Worm (Caenorhabditis elegans) whole organism, late embryonic: ENCODE measurements around the gene Y54G11A.2.

Source experiments
- C08G9.2 ChIP-seq: sonication (generic microtip); optimal IDR thresholded peaks from 2 replicates; lab custom pipeline; 2016; ENCODE audit warnings: mild to moderate bottlenecking, missing genetic modification characterization, moderate library complexity, missing compliant biosample characterization
- C38D4.7 ChIP-seq: fragments of 200-800 bp; sonication (Bioruptor generic); optimal IDR thresholded peaks from 2 replicates; lab custom pipeline; 2018; ENCODE audit warnings: mild to moderate bottlenecking, missing genetic modification characterization, moderate library complexity, missing compliant biosample characterization
- F13H6.1 ChIP-seq: sonication (generic microtip); optimal IDR thresholded peaks from 2 replicates; lab custom pipeline; 2016; ENCODE audit warnings: missing genetic modification characterization, missing compliant biosample characterization
- T23F11.4 ChIP-seq: fragments of 200-800 bp; sonication (Bioruptor generic); optimal IDR thresholded peaks from 2 replicates; lab custom pipeline; 2018; ENCODE audit warnings: mild to moderate bottlenecking, missing genetic modification characterization, missing compliant biosample characterization
- ama-1 ChIP-seq: fragments of 150-350 bp; optimal IDR thresholded peaks from 2 replicates; lab custom pipeline; 2014
- ceh-18 ChIP-seq: sonication (generic microtip); optimal IDR thresholded peaks from 2 replicates; lab custom pipeline; 2016; ENCODE audit warnings: missing genetic modification characterization, missing compliant biosample characterization
- ceh-2 ChIP-seq: sonication (generic microtip); optimal IDR thresholded peaks from 2 replicates; lab custom pipeline; 2016; ENCODE audit warnings: missing genotype, missing genetic modification characterization, missing compliant biosample characterization
- ceh-22 ChIP-seq: sonication (generic microtip); optimal IDR thresholded peaks from 2 replicates; lab custom pipeline; 2017; ENCODE audit warnings: missing biosample characterization, missing genetic modification characterization
- ceh-24 ChIP-seq: sonication (generic microtip); optimal IDR thresholded peaks from 2 replicates; lab custom pipeline; 2016; ENCODE audit warnings: mild to moderate bottlenecking, missing genetic modification characterization, missing compliant biosample characterization
- ceh-30 ChIP-seq: fragments of 150-350 bp; optimal IDR thresholded peaks from 2 replicates; lab custom pipeline; 2014; ENCODE audit warnings: missing biosample characterization, missing genetic modification characterization
- ceh-31 ChIP-seq: sonication (generic microtip); optimal IDR thresholded peaks from 2 replicates; lab custom pipeline; 2016; ENCODE audit warnings: missing genetic modification characterization, missing compliant biosample characterization
- ceh-6 ChIP-seq: fragments of 200-800 bp; sonication (Bioruptor generic); optimal IDR thresholded peaks from 2 replicates; lab custom pipeline; 2018; ENCODE audit warnings: mild to moderate bottlenecking, missing genetic modification characterization, missing compliant biosample characterization
- dve-1 ChIP-seq: sonication (generic microtip); optimal IDR thresholded peaks from 2 replicates; lab custom pipeline; 2017; ENCODE audit warnings: antibody characterized with exemption, mild to moderate bottlenecking, missing genetic modification characterization, missing compliant biosample characterization
- ets-4 ChIP-seq: sonication (generic microtip); optimal IDR thresholded peaks from 2 replicates; lab custom pipeline; 2016; ENCODE audit warnings: missing genetic modification characterization, missing compliant biosample characterization
- eyg-1 ChIP-seq: sonication (generic microtip); optimal IDR thresholded peaks from 2 replicates; lab custom pipeline; 2016; ENCODE audit warnings: missing genotype, missing genetic modification characterization, missing compliant biosample characterization
- fkh-10 ChIP-seq: fragments of 150-350 bp; optimal IDR thresholded peaks from 2 replicates; lab custom pipeline; 2014; ENCODE audit warnings: missing biosample characterization, missing genetic modification reagents, missing genetic modification characterization
- fkh-6 ChIP-seq: sonication (generic microtip); optimal IDR thresholded peaks from 2 replicates; lab custom pipeline; 2016; ENCODE audit warnings: missing genetic modification characterization, missing compliant biosample characterization
- gmeb-2 ChIP-seq: sonication (generic microtip); optimal IDR thresholded peaks from 2 replicates; lab custom pipeline; 2016; ENCODE audit warnings: missing genetic modification characterization, inconsistent platforms, missing compliant biosample characterization
- hlh-13 ChIP-seq: fragments of 200-800 bp; sonication (Bioruptor generic); optimal IDR thresholded peaks from 2 replicates; lab custom pipeline; 2018; ENCODE audit warnings: mild to moderate bottlenecking, missing genetic modification characterization, missing compliant biosample characterization
- hlh-30 ChIP-seq: sonication (generic microtip); optimal IDR thresholded peaks from 2 replicates; lab custom pipeline; 2017; ENCODE audit warnings: antibody characterized with exemption, missing genetic modification characterization, missing compliant biosample characterization; ENCODE audit not compliant: insufficient read depth
- nhr-11 ChIP-seq: fragments of 150-350 bp; optimal IDR thresholded peaks from 2 replicates; lab custom pipeline; 2014; ENCODE audit warnings: missing biosample characterization, missing genetic modification characterization
- nhr-232 ChIP-seq: sonication (generic microtip); optimal IDR thresholded peaks from 2 replicates; lab custom pipeline; 2016; ENCODE audit warnings: missing genetic modification characterization, missing compliant biosample characterization
- npax-4 ChIP-seq: sonication (generic microtip); optimal IDR thresholded peaks from 2 replicates; lab custom pipeline; 2016; ENCODE audit warnings: missing genetic modification characterization, missing compliant biosample characterization
- odd-2 ChIP-seq: sonication (generic microtip); optimal IDR thresholded peaks from 2 replicates; lab custom pipeline; 2017; ENCODE audit warnings: antibody characterized with exemption, mild to moderate bottlenecking, missing genetic modification characterization, missing compliant biosample characterization
- pros-1 ChIP-seq: fragments of 150-350 bp; optimal IDR thresholded peaks from 2 replicates; lab custom pipeline; 2014; ENCODE audit warnings: missing biosample characterization, missing genetic modification reagents, missing genetic modification characterization
- ref-2 ChIP-seq: sonication (generic microtip); optimal IDR thresholded peaks from 2 replicates; lab custom pipeline; 2016; ENCODE audit warnings: missing genetic modification characterization, missing compliant biosample characterization
- rnt-1 ChIP-seq: sonication (generic microtip); optimal IDR thresholded peaks from 2 replicates; lab custom pipeline; 2016; ENCODE audit warnings: missing genetic modification characterization, missing compliant biosample characterization
- ttx-3 ChIP-seq: sonication (generic microtip); optimal IDR thresholded peaks from 2 replicates; lab custom pipeline; 2016; ENCODE audit warnings: missing genetic modification reagents, missing genetic modification characterization, missing compliant biosample characterization
- unc-86 ChIP-seq: sonication (generic microtip); optimal IDR thresholded peaks from 2 replicates; lab custom pipeline; 2016; ENCODE audit warnings: missing genetic modification characterization, missing compliant biosample characterization

Gene Y54G11A.2

ce11 chrII:14252057-14252456 lies at the start of gene Y54G11A.2:
TSS of gene Y54G11A.2 (plus strand) at chrII:14252357.
- TF ChIP-seq ceh-22 (tag; lab: Kevin White, UChicago), result no peak

DNA sequence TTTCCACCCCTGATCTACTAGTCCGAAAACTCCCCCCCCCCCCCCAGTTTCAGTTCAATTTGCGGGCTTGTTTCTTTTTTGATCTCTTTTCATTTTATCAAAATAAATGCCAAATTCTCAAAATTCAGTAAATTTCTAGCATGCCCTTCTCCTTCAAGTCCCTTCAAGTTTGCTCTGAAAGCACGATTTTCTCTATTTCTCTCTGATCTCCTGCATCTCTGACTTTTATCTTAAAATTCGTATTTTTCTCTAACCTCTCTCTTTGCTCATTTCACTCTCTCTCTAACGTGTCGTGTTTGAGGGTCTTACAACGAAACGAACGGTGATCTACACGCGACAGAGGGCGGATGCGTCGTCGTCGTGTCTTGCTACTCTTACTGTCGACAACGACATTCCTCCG lies 46.8 kb upstream of the Y54G11A.2 start, which contains the start of gene ace-3:
Gene ace-3, plus strand, starts transcription at position 301 of the 400 bp plus-strand sequence.
- TF ChIP-seq ets-4 (no peak), ceh-18 (tag; lab: Kevin White, UChicago) (no peak), npax-4 (tag; lab: Kevin White, UChicago) (no peak)
- TF ChIP-seq, all 69 proteins: peak for 0

DNA sequence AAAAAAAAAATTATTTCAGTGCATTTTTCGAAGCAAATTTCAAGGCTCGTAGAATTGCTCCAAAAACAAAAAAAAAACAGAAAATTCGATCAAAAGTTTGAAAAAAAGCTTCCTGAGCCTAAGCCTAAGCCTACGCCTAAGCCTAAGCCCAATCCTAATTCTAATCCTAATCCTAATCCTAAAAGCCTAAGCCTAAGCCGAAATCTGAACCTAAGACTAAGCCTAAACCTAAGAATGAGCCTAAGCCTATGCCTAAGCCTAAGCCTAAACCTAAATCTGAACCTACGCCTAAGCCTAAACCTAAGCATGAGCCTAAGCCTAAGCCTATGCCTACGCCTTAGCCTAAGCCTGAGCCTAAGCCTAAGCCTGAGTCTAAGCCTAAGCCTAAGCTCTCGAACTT lies 45.9 kb upstream of the Y54G11A.2 start:
- TF ChIP-seq C38D4.7 (no peak), dve-1 (tag; lab: Kevin White, UChicago) (peak; percentile 82)

ce11 chrII:14211118-14211517 lies 41.0 kb upstream of the Y54G11A.2 start, which contains the start of gene hot-7:
TSS of gene hot-7 (plus strand) at chrII:14211418.
- TF ChIP-seq ref-2 (tag; lab: Kevin White, UChicago), result no peak
- no peak for TF ChIP-seq hlh-13
- TF ChIP-seq ceh-2, result no peak
- no peak for TF ChIP-seq nhr-232 (tag; lab: Kevin White, UChicago)
- TF ChIP-seq fkh-10 (GFP tag; lab: Kevin White, UChicago), result no peak
- no peak for TF ChIP-seq unc-86 (tag; lab: Kevin White, UChicago)
- TF ChIP-seq, all 69 proteins: peak for 0

DNA sequence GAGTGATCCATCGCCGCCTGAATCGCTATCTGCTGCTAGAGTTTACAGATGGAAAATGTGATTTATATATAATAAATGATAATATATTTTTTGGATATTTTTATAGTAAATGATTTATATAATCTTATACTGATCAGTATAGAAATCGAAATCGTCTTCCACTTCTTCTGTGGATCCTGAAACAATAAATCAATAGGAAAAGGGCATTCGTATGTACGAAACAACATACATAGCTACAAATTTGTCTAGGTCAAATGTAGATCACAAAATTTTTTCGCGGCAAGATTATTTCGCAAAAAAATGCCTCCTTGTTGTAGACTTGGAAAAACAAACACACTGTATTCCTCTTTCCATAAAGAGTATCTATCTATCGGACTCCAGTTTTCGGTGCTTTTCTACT lies 38.0 kb upstream of the Y54G11A.2 start, which contains the start of gene Y48B6A.10:
Gene Y48B6A.10, plus strand, starts transcription at position 301 of the 400 bp plus-strand sequence.
- no peak for TF ChIP-seq ceh-30 (tag; lab: Kevin White, UChicago)
- TF ChIP-seq ceh-18 (tag; lab: Kevin White, UChicago), result no peak
- TF ChIP-seq ref-2 (tag; lab: Kevin White, UChicago), result no peak
- TF ChIP-seq rnt-1, result no peak
- no peak for TF ChIP-seq ceh-6 (GFP tag; lab: Kevin White, UChicago)
- TF ChIP-seq ceh-24 (tag; lab: Kevin White, UChicago), result no peak
- TF ChIP-seq ama-1 (lab: Kevin White, UChicago), result no peak
- TF ChIP-seq ttx-3 (tag; lab: Kevin White, UChicago), result no peak
- no peak for TF ChIP-seq eyg-1 (tag; lab: Kevin White, UChicago)
- TF ChIP-seq odd-2 (tag; lab: Kevin White, UChicago), result no peak
- TF ChIP-seq F13H6.1 (tag; lab: Kevin White, UChicago), result no peak
- TF ChIP-seq T23F11.4 (GFP tag; lab: Kevin White, UChicago), result no peak
- no peak for TF ChIP-seq pros-1 (tag; lab: Kevin White, UChicago)
- TF ChIP-seq hlh-30 (tag; lab: Kevin White, UChicago), result no peak
- TF ChIP-seq ceh-31 (tag; lab: Kevin White, UChicago), result no peak
- TF ChIP-seq gmeb-2 (tag; lab: Kevin White, UChicago), result no peak

- no peak for TF ChIP-seq unc-86 (tag; lab: Kevin White, UChicago)
Observed at ce11 chrII:14218142-14218541, 34.0 kb upstream of the Y54G11A.2 start.

- TF ChIP-seq fkh-6 (tag; lab: Kevin White, UChicago), result no peak
Observed at ce11 chrII:14226175-14226574, 26.0 kb upstream of the Y54G11A.2 start, which contains the start of gene Y48B6A.13. TSS of gene Y48B6A.13 (minus strand) at chrII:14226275.

DNA sequence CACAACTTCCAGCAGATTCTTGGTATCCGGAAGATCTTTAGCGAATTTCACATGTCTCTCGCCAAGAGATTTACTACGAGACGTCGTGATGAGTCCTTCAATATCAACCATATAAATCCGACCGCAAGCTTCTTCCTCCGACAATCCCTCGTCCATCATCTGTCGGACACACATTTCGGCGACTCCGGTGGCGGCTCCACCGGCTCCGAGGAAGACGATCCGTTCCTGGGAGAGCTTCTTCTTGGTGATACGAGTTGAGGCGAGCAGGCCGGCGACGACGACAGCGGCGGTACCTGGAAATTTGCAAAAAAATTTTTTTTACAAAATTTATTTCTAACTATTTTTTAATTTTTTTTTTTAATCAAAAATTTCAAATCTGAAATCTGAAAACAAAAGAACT lies 22.1 kb upstream of the Y54G11A.2 start:
- no peak for TF ChIP-seq C08G9.2 (tag; lab: Kevin White, UChicago)
- TF ChIP-seq nhr-11, result no peak
- no peak for TF ChIP-seq npax-4 (tag; lab: Kevin White, UChicago)
